Fruit fly (Drosophila melanogaster) whole organism, wandering third instar larva: Measurements from ENCODE around the gene eIF3f1.

ENCODE experiments used
- Hr78 ChIP-seq: fragments of >200 bp; optimal IDR thresholded peaks from 2 replicates; lab custom pipeline; 2017; ENCODE audit warnings: missing biosample characterization, missing genetic modification characterization
- Myc ChIP-seq: fragments of >200 bp; optimal IDR thresholded peaks from 2 replicates; lab custom pipeline; 2017
- OdsH ChIP-seq: fragments of 200-800 bp; sonication (Bioruptor generic); optimal IDR thresholded peaks from 2 replicates; lab custom pipeline; 2016; ENCODE audit warnings: missing biosample characterization, mild to moderate bottlenecking, missing genetic modification characterization
- h ChIP-seq: fragments of 200-800 bp; sonication (Bioruptor generic); optimal IDR thresholded peaks from 3 replicates; lab custom pipeline; 2016; ENCODE audit warnings: missing biosample characterization, mild to moderate bottlenecking, missing genetic modification characterization
- pan ChIP-seq: fragments of >200 bp; optimal IDR thresholded peaks from 2 replicates; lab custom pipeline; 2017
- sage ChIP-seq: fragments of 200-800 bp; sonication (Bioruptor generic); optimal IDR thresholded peaks from 2 replicates; lab custom pipeline; 2016; ENCODE audit warnings: missing biosample characterization, mild to moderate bottlenecking, missing genetic modification characterization
- usp ChIP-seq: fragments of >200 bp; optimal IDR thresholded peaks from 2 replicates; lab custom pipeline; 2017; ENCODE audit warnings: missing biosample characterization, missing genetic modification characterization

DNA sequence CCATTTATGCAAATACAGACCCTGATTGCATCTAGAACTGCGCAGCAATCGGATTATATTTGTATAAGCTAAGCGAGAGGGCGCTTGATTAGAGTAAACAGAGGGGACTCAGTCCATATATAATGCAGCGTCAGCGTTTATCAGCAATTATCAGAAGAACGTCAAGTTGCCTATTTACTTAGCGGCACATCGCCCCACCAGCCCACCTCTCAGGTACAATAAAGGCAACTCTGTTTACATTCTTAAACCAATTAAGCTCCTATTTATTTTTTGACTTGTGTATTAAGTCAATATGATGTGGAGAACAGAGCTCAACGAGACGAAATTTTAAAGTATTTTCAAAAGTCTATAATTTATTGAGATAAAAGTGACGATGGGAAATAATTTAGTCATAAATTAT, 49.0 kb downstream of the eIF3f1 start:
- TF ChIP-seq h (peak; percentile 98), sage (GFP tag; lab: Kevin White, UChicago) (peak; percentile 94), OdsH (GFP tag; lab: Kevin White, UChicago) (peak; percentile 98), pan (lab: Kevin White, UChicago) (no peak), usp (GFP tag; lab: Kevin White, UChicago) (no peak), Myc (lab: Kevin White, UChicago) (no peak), Hr78 (GFP tag; lab: Kevin White, UChicago) (no peak)
